Fruit fly (Drosophila melanogaster) whole organism, embryonic: ENCODE measurements around the gene CG4537.

Experiments
- CG10959 ChIP-seq: fragments of 200-800 bp; sonication (Bioruptor generic); IDR thresholded peaks from 2 replicates; pipeline ENCODE4 v1.3.6; 2022; ENCODE audit warnings: missing biosample characterization, missing genetic modification characterization
- CG11093 ChIP-seq: fragments of 200-800 bp; sonication (Bioruptor generic); IDR thresholded peaks from 3 replicates; pipeline ENCODE4 v1.3.6; 2022; ENCODE audit warnings: missing biosample characterization, missing genetic modification characterization
- CG11456 ChIP-seq: fragments of 200-800 bp; sonication (Bioruptor generic); IDR thresholded peaks from 3 replicates; pipeline ENCODE4 v1.3.6; 2022; ENCODE audit warnings: missing biosample characterization, missing genetic modification characterization
- CG12071 ChIP-seq: fragments of 200-800 bp; sonication (Bioruptor generic); optimal IDR thresholded peaks from 3 replicates; lab custom pipeline; 2018; ENCODE audit warnings: missing biosample characterization, mild to moderate bottlenecking, missing genetic modification characterization
- CG12219 ChIP-seq: fragments of 200-800 bp; sonication (Bioruptor generic); optimal IDR thresholded peaks from 3 replicates; lab custom pipeline; 2018; ENCODE audit warnings: missing biosample characterization, mild to moderate bottlenecking, missing genetic modification characterization
- CG12299 ChIP-seq: fragments of 200-800 bp; sonication (Bioruptor generic); optimal IDR thresholded peaks from 2 replicates; lab custom pipeline; 2018; ENCODE audit warnings: missing biosample characterization, mild to moderate bottlenecking, missing genetic modification characterization
- CG12391 ChIP-seq: fragments of 200-800 bp; sonication (Bioruptor generic); optimal IDR thresholded peaks from 3 replicates; lab custom pipeline; 2018; ENCODE audit warnings: missing biosample characterization, mild to moderate bottlenecking, missing genetic modification characterization, moderate library complexity
- CG12744 ChIP-seq: fragments of 200-800 bp; sonication (Bioruptor generic); optimal IDR thresholded peaks from 2 replicates; lab custom pipeline; 2016; ENCODE audit warnings: missing biosample characterization, missing genetic modification characterization
- CG12769 ChIP-seq: fragments of 200-800 bp; sonication (Bioruptor generic); optimal IDR thresholded peaks from 2 replicates; lab custom pipeline; 2019; ENCODE audit warnings: missing biosample characterization, mild to moderate bottlenecking, missing genetic modification characterization, moderate library complexity
- CG14014 ChIP-seq: fragments of 200-800 bp; sonication (Bioruptor generic); IDR thresholded peaks from 2 replicates; pipeline ENCODE4 v1.3.6; 2022; ENCODE audit warnings: missing biosample characterization, missing genetic modification characterization
- CG14050 ChIP-seq: fragments of 200-800 bp; sonication (Bioruptor generic); IDR thresholded peaks from 3 replicates; pipeline ENCODE4 v1.3.6; 2022; ENCODE audit warnings: missing biosample characterization, missing genetic modification characterization
- CG14710 ChIP-seq: fragments of 200-800 bp; sonication (Bioruptor generic); optimal IDR thresholded peaks from 3 replicates; lab custom pipeline; 2019; ENCODE audit warnings: missing biosample characterization, mild to moderate bottlenecking, missing genetic modification characterization, moderate library complexity
- CG1647 ChIP-seq: fragments of 200-800 bp; sonication (Bioruptor generic); optimal IDR thresholded peaks from 3 replicates; lab custom pipeline; 2016; ENCODE audit warnings: missing biosample characterization, missing genetic modification characterization
- CG16813 ChIP-seq: fragments of 200-800 bp; sonication (Bioruptor generic); IDR thresholded peaks from 3 replicates; pipeline ENCODE4 v1.3.6; 2022; ENCODE audit warnings: missing biosample characterization, missing genetic modification characterization; ENCODE audit not compliant: partially characterized antibody
- CG17612 ChIP-seq: fragments of 200-800 bp; sonication (Bioruptor generic); IDR thresholded peaks from 2 replicates; pipeline ENCODE4 v1.3.6; 2022; ENCODE audit warnings: missing biosample characterization, missing genetic modification characterization
- CG17802 ChIP-seq: fragments of 200-800 bp; sonication (Bioruptor generic); optimal IDR thresholded peaks from 2 replicates; lab custom pipeline; 2018; ENCODE audit warnings: missing biosample characterization, mild to moderate bottlenecking, missing genetic modification characterization, moderate library complexity
- CG18011 ChIP-seq: fragments of 200-800 bp; sonication (Bioruptor generic); optimal IDR thresholded peaks from 2 replicates; lab custom pipeline; 2017; ENCODE audit warnings: missing biosample characterization, missing genetic modification characterization, mild to moderate bottlenecking, moderate library complexity, missing genotype
- CG3847 ChIP-seq: fragments of 200-800 bp; sonication (Bioruptor generic); IDR thresholded peaks from 2 replicates; pipeline ENCODE4 v1.3.6; 2022; ENCODE audit warnings: missing biosample characterization, missing genetic modification characterization
- CG4820 ChIP-seq: fragments of 200-800 bp; sonication (Bioruptor generic); optimal IDR thresholded peaks from 3 replicates; lab custom pipeline; 2016; ENCODE audit warnings: missing biosample characterization, missing genetic modification characterization
- CG6765 ChIP-seq: fragments of 200-800 bp; sonication (Bioruptor generic); optimal IDR thresholded peaks from 3 replicates; lab custom pipeline; 2017; ENCODE audit warnings: missing biosample characterization, mild to moderate bottlenecking, missing genetic modification characterization
- CG7556 ChIP-seq: fragments of 200-800 bp; sonication (Bioruptor generic); optimal IDR thresholded peaks from 2 replicates; lab custom pipeline; 2017; ENCODE audit warnings: missing biosample characterization, mild to moderate bottlenecking, missing genetic modification characterization
- CG8089 ChIP-seq: fragments of 200-800 bp; sonication (Bioruptor generic); optimal IDR thresholded peaks from 3 replicates; lab custom pipeline; 2016; ENCODE audit warnings: missing biosample characterization, missing genetic modification characterization
- CG9437 ChIP-seq: fragments of 200-800 bp; sonication (Bioruptor generic); optimal IDR thresholded peaks from 2 replicates; lab custom pipeline; 2018; ENCODE audit warnings: missing biosample characterization, mild to moderate bottlenecking, missing genetic modification characterization
- Eip74EF ChIP-seq, 2 experiments: fragments of 200-800 bp in 1 of 2; fragments of >200 bp in 1 of 2; sonication (Bioruptor generic) in 1 of 2; optimal IDR thresholded peaks; 2 replicates each; lab custom pipeline; 2017 to 2019; ENCODE audit warnings: missing biosample characterization in 2 of 2, missing genetic modification characterization in 2 of 2, mild to moderate bottlenecking in 1 of 2, moderate library complexity in 1 of 2
- Elba2 ChIP-seq: fragments of 200-800 bp; sonication (Bioruptor generic); optimal IDR thresholded peaks from 3 replicates; lab custom pipeline; 2016; ENCODE audit warnings: missing biosample characterization, missing genetic modification characterization
- HLH54F ChIP-seq: fragments of 200-800 bp; sonication (Bioruptor generic); optimal IDR thresholded peaks from 3 replicates; lab custom pipeline; 2016; ENCODE audit warnings: missing biosample characterization, missing genetic modification characterization
- Hr51 ChIP-seq, 2 experiments: fragments of 200-800 bp; sonication (Bioruptor generic); optimal IDR thresholded peaks; 2 replicates in 1 of 2; 3 replicates in 1 of 2; lab custom pipeline; 2016 to 2018; ENCODE audit warnings: missing biosample characterization in 2 of 2, missing genetic modification characterization in 2 of 2, mild to moderate bottlenecking in 1 of 2, moderate library complexity in 1 of 2
- Max ChIP-seq: fragments of 200-800 bp; sonication (Bioruptor generic); optimal IDR thresholded peaks from 2 replicates; lab custom pipeline; 2016; ENCODE audit warnings: missing biosample characterization, mild to moderate bottlenecking, missing genetic modification characterization
- Tbp ChIP-seq: fragments of >200 bp; optimal IDR thresholded peaks from 2 replicates; lab custom pipeline; 2018; ENCODE audit warnings: missing biosample characterization, missing genetic modification characterization
- abd-A ChIP-seq: fragments of 200-800 bp; sonication (Bioruptor generic); optimal IDR thresholded peaks from 3 replicates; lab custom pipeline; 2019; ENCODE audit warnings: missing biosample characterization, mild to moderate bottlenecking, missing genetic modification characterization, moderate library complexity
- cas ChIP-seq: fragments of 200-800 bp; sonication (Bioruptor generic); IDR thresholded peaks from 2 replicates; pipeline ENCODE4 v1.3.6; 2022; ENCODE audit warnings: missing biosample characterization, missing genetic modification characterization
- chif ChIP-seq, 2 experiments: fragments of 200-800 bp; sonication (Bioruptor generic); optimal IDR thresholded peaks; 3 replicates each; lab custom pipeline; 2016; ENCODE audit warnings: missing biosample characterization in 2 of 2, missing genetic modification characterization in 2 of 2
- chm ChIP-seq: fragments of 200-800 bp; sonication (Bioruptor generic); IDR thresholded peaks from 2 replicates; pipeline ENCODE4 v1.3.6; 2022; ENCODE audit warnings: missing biosample characterization, missing genetic modification characterization
- croc ChIP-seq: fragments of 200-800 bp; sonication (Bioruptor generic); conservative IDR thresholded peaks from 3 replicates; pipeline ENCODE4 v1.3.6; 2022; ENCODE audit warnings: missing biosample characterization, missing genetic modification characterization
- ems ChIP-seq: fragments of 200-800 bp; sonication (Bioruptor generic); optimal IDR thresholded peaks from 3 replicates; lab custom pipeline; 2016; ENCODE audit warnings: missing biosample characterization, missing genetic modification characterization
- fd64A ChIP-seq: fragments of 200-800 bp; sonication (Bioruptor generic); optimal IDR thresholded peaks from 3 replicates; lab custom pipeline; 2018; ENCODE audit warnings: missing biosample characterization, mild to moderate bottlenecking, missing genetic modification characterization
- kay ChIP-seq: fragments of 200-800 bp; sonication (Bioruptor generic); optimal IDR thresholded peaks from 2 replicates; lab custom pipeline; 2016; ENCODE audit warnings: missing biosample characterization, missing genetic modification characterization
- lov ChIP-seq, 2 experiments: fragments of 200-800 bp in 1 of 2; fragments of >200 bp in 1 of 2; sonication (Bioruptor generic) in 1 of 2; IDR thresholded peaks in 1 of 2; optimal IDR thresholded peaks in 1 of 2; 2 replicates in 1 of 2; 3 replicates in 1 of 2; pipeline versions ENCODE4 v1.3.6 to Lab custom; 2017 to 2022; ENCODE audit warnings: missing biosample characterization in 1 of 2, missing genetic modification characterization in 1 of 2
- luna ChIP-seq: fragments of 200-800 bp; sonication (Bioruptor generic); optimal IDR thresholded peaks from 2 replicates; lab custom pipeline; 2016; ENCODE audit warnings: missing biosample characterization, missing genetic modification characterization
- nerfin-1 ChIP-seq: fragments of 200-800 bp; sonication (Bioruptor generic); optimal IDR thresholded peaks from 3 replicates; lab custom pipeline; 2019; ENCODE audit warnings: missing biosample characterization, mild to moderate bottlenecking, missing genetic modification characterization, moderate library complexity
- p53 ChIP-seq: fragments of 200-800 bp; sonication (Bioruptor generic); optimal IDR thresholded peaks from 2 replicates; lab custom pipeline; 2016; ENCODE audit warnings: missing biosample characterization, missing genetic modification characterization
- psq ChIP-seq: fragments of 200-800 bp; sonication (Bioruptor generic); optimal IDR thresholded peaks from 2 replicates; lab custom pipeline; 2017; ENCODE audit warnings: missing biosample characterization, missing genetic modification characterization
- ro ChIP-seq: fragments of 200-800 bp; sonication (Bioruptor generic); IDR thresholded peaks from 2 replicates; pipeline ENCODE4 v1.3.6; 2022; ENCODE audit warnings: missing biosample characterization, missing genetic modification characterization
- run ChIP-seq: fragments of 200-800 bp; sonication (Bioruptor generic); optimal IDR thresholded peaks from 3 replicates; lab custom pipeline; 2018; ENCODE audit warnings: missing biosample characterization, mild to moderate bottlenecking, missing genetic modification characterization
- salm ChIP-seq: fragments of 200-800 bp; sonication (Bioruptor generic); optimal IDR thresholded peaks from 2 replicates; lab custom pipeline; 2018; ENCODE audit warnings: missing biosample characterization, mild to moderate bottlenecking, missing genetic modification characterization
- sc ChIP-seq, 3 experiments: fragments of >200 bp in 2 of 3; fragments of 200-800 bp in 1 of 3; sonication (Bioruptor generic) in 1 of 3; optimal IDR thresholded peaks; 2 replicates in 2 of 3; 3 replicates in 1 of 3; lab custom pipeline; 2017; ENCODE audit warnings: mild to moderate bottlenecking in 1 of 3, missing biosample characterization in 1 of 3, missing genetic modification characterization in 1 of 3, missing genetic modification reagents in 1 of 3
- sqz ChIP-seq: fragments of 200-800 bp; sonication (Bioruptor generic); optimal IDR thresholded peaks from 3 replicates; lab custom pipeline; 2018; ENCODE audit warnings: missing biosample characterization, mild to moderate bottlenecking, missing genetic modification characterization
- toy ChIP-seq: fragments of 200-800 bp; sonication (Bioruptor generic); IDR thresholded peaks from 2 replicates; pipeline ENCODE4 v1.3.6; 2022; ENCODE audit warnings: missing biosample characterization, missing genetic modification characterization
- unpg ChIP-seq: fragments of 200-800 bp; sonication (Bioruptor generic); optimal IDR thresholded peaks from 3 replicates; lab custom pipeline; 2018; ENCODE audit warnings: missing biosample characterization, mild to moderate bottlenecking, missing genetic modification characterization, moderate library complexity
- zf30C ChIP-seq: fragments of 200-800 bp; sonication (Bioruptor generic); optimal IDR thresholded peaks from 3 replicates; lab custom pipeline; 2018; ENCODE audit warnings: missing biosample characterization, mild to moderate bottlenecking, missing genetic modification characterization

The CG4537 gene

DNA sequence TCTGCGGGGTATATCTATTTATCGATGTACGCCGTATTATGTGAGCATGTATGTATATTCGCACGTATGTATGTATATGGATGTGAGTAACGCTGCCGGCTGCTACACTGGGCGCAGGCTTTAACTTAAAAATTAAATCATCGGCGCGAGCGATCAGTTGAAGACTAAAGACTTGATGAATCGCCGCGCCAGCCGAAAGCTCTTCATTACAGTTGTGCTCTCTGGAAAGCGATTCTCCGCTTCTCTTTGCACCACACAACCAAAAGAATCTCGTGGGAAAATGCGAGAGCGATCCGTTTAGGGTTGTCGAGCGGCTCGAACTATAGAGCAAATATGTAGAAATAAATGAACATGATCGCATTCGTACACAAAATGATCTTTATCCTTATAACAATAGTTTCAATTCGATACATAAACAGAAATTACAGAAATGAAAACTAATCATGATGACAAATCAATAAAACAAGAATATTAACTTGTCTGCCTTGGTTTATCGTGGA lies 17.8 kb downstream of the CG4537 start, which contains the start of gene CG13124 (continued):
- TF ChIP-seq sc (optimal IDR thresholded peaks at IDR 0.05; lab: Kevin White, UChicago) (no peak), sc (GFP tag; optimal IDR thresholded peaks at IDR 0.05; lab: Kevin White, UChicago) (no peak), CG8089 (GFP tag; lab: Kevin White, UChicago) (no peak), CG12219 (GFP tag; lab: Kevin White, UChicago) (peak; percentile 36), cas (GFP tag; lab: Robert Waterston, UW) (no peak), CG12391 (peak; percentile 5), CG6765 (peak; percentile 54), HLH54F (GFP tag; lab: Kevin White, UChicago) (no peak), abd-A (tag; lab: Kevin White, UChicago) (no peak), run (tag; lab: Kevin White, UChicago) (no peak), ems (GFP tag; lab: Kevin White, UChicago) (no peak), unpg (GFP tag; lab: Kevin White, UChicago) (peak; percentile 32), salm (tag; lab: Kevin White, UChicago) (peak; percentile 16), CG14710 (tag; lab: Kevin White, UChicago) (no peak), toy (no peak), CG14050 (GFP tag; lab: Robert Waterston, UW) (no peak), CG7556 (GFP tag; lab: Kevin White, UChicago) (no peak), CG10959 (no peak), CG4820 (GFP tag; lab: Kevin White, UChicago) (no peak), Eip74EF (GFP tag; optimal IDR thresholded peaks at IDR 0.05; lab: Kevin White, UChicago) (no peak), CG11093 (GFP tag; lab: Robert Waterston, UW) (no peak), CG17802 (tag; lab: Kevin White, UChicago) (no peak), CG3847 (GFP tag; lab: Robert Waterston, UW) (0 out of 2 replicates have a peak, but pooled peaks have one; percentile 7), CG12769 (peak; percentile 53), kay (GFP tag; lab: Kevin White, UChicago) (peak; percentile 43), chm (GFP tag; lab: Robert Waterston, UW) (peak; percentile 57; the same call in 1 of the 2 replicates), CG18011 (GFP tag; lab: Kevin White, UChicago) (no peak), Tbp (GFP tag; lab: Kevin White, UChicago) (no peak), nerfin-1 (tag; lab: Kevin White, UChicago) (no peak), chif (GFP tag; optimal IDR thresholded peaks at IDR 0.05; lab: Kevin White, UChicago) (no peak), croc (no peak), CG12744 (GFP tag; lab: Kevin White, UChicago) (no peak), CG12071 (GFP tag; lab: Kevin White, UChicago) (peak; percentile 38), psq (GFP tag; lab: Kevin White, UChicago) (no peak), Hr51 (GFP tag; optimal IDR thresholded peaks at IDR 0.05; lab: Kevin White, UChicago) (peak in 1 of 2 experiments; percentile 27), lov (optimal IDR thresholded peaks at IDR 0.05; lab: Kevin White, UChicago) (no peak), lov (GFP tag; IDR thresholded peaks at IDR 0.05; lab: Robert Waterston, UW) (no peak), Max (GFP tag; lab: Kevin White, UChicago) (no peak), CG9437 (GFP tag; lab: Kevin White, UChicago) (no peak), CG16813 (GFP tag; lab: Robert Waterston, UW) (no peak), CG11456 (GFP tag; lab: Robert Waterston, UW) (no peak), p53 (no peak), CG17612 (no peak), CG12299 (peak; percentile 8), ro (GFP tag; lab: Robert Waterston, UW) (no peak), CG1647 (GFP tag; lab: Kevin White, UChicago) (no peak), Elba2 (no peak), luna (GFP tag; lab: Kevin White, UChicago) (no peak), sqz (GFP tag; lab: Kevin White, UChicago) (no peak), fd64A (no peak), zf30C (no peak), CG14014 (GFP tag; lab: Robert Waterston, UW) (peak; percentile 24; the same call in 1 of the 2 replicates)
